Worm (Caenorhabditis elegans) whole organism, L3 larva: Measurements from ENCODE around the gene T13C5.7.

Experiments used
- ceh-9 ChIP-seq: sonication (generic microtip); optimal IDR thresholded peaks from 2 replicates; lab custom pipeline; 2018; ENCODE audit warnings: missing biosample characterization, missing genetic modification characterization
- fkh-10 ChIP-seq: sonication (generic microtip); optimal IDR thresholded peaks from 2 replicates; lab custom pipeline; 2017; ENCODE audit warnings: missing biosample characterization, missing genetic modification reagents, missing genetic modification characterization
- nhr-237 ChIP-seq: fragments of 150-350 bp; optimal IDR thresholded peaks from 2 replicates; lab custom pipeline; 2014; ENCODE audit warnings: missing biosample characterization, missing genetic modification characterization
- nhr-76 ChIP-seq: fragments of 150-350 bp; sonication (generic microtip); optimal IDR thresholded peaks from 5 replicates; lab custom pipeline; 2014; ENCODE audit warnings: missing biosample characterization, missing genetic modification characterization
- unc-62 ChIP-seq: fragments of 150-350 bp; sonication (generic microtip); optimal IDR thresholded peaks from 4 replicates; lab custom pipeline; 2014; ENCODE audit warnings: missing biosample characterization, missing genetic modification reagents, missing genetic modification characterization
- ztf-4 ChIP-seq: fragments of 150-350 bp; optimal IDR thresholded peaks from 2 replicates; lab custom pipeline; 2014; ENCODE audit warnings: missing biosample characterization, missing genetic modification characterization

ce11 chrX:6211322-6211820, 31.0 kb downstream of the T13C5.7 start:
- TF ChIP-seq ztf-4 (no peak), unc-62 (no peak), fkh-10 (no peak), ceh-9 (tag; lab: Kevin White, UChicago) (no peak), nhr-237 (no peak), nhr-76 (no peak)
